Worm (Caenorhabditis elegans): ENCODE data around the gene dlc-3.

DNA sequence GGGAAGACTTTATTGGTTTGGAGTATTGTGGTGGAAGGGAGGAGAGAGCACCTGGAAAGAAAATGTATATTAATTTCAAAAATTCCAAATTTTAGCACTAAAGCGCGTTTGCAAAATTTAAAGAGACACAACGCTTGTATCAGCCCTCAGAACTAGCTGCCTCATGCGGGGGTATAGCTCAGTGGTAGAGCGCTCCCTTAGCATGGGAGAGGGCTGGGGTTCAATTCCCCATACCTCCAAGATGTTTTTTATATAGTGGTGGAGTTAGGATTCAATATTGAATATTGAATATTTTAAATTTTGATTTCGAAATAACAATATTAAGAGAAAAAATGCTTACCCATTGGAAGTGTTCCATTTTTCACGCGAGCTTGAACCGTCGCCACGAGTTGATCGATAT, 33.0 kb upstream of the dlc-3 start:
- TF ChIP-seq ztf-11 (tag; optimal IDR thresholded peaks at IDR 0.05) (no peak), blmp-1 (tag; optimal IDR thresholded peaks at IDR 0.05; ENCODE audit: insufficient read depth) (no peak)

Measured in whole organism, L2 larva.